Worm (Caenorhabditis elegans) whole organism, mixed stage, embryonic: ENCODE results near the gene phf-31.

ENCODE experiments used
- elt-1 ChIP-seq: sonication (generic microtip); optimal IDR thresholded peaks from 2 replicates; lab custom pipeline; 2017; ENCODE audit warnings: missing genetic modification characterization, mild to moderate bottlenecking, missing compliant biosample characterization, antibody characterized with exemption, moderate library complexity, borderline replicate concordance; ENCODE audit not compliant: insufficient read depth
- mab-5 ChIP-seq: fragments of 150-350 bp; optimal IDR thresholded peaks from 2 replicates; lab custom pipeline; 2014; ENCODE audit warnings: missing biosample characterization, missing genetic modification characterization
- mep-1 ChIP-seq: fragments of 150-350 bp; optimal IDR thresholded peaks from 2 replicates; lab custom pipeline; 2017; ENCODE audit warnings: missing biosample characterization, missing genetic modification reagents, missing genetic modification characterization, inconsistent platforms
- mls-2 ChIP-seq: sonication (generic microtip); optimal IDR thresholded peaks from 2 replicates; lab custom pipeline; 2016; ENCODE audit warnings: mild to moderate bottlenecking, missing genetic modification characterization, moderate library complexity, missing compliant biosample characterization
- nhr-28 ChIP-seq: fragments of 150-350 bp; optimal IDR thresholded peaks from 2 replicates; lab custom pipeline; 2014; ENCODE audit warnings: missing biosample characterization, missing genetic modification characterization
- unc-62 ChIP-seq: fragments of 150-350 bp; optimal IDR thresholded peaks from 2 replicates; lab custom pipeline; 2014; ENCODE audit warnings: missing biosample characterization, missing genetic modification reagents, missing genetic modification characterization
- ztf-11 ChIP-seq: fragments of 150-350 bp; optimal IDR thresholded peaks from 2 replicates; lab custom pipeline; 2014; ENCODE audit warnings: missing biosample characterization, missing genetic modification characterization

ce11 chrX:10721954-10722353 lies 40.2 kb downstream of the phf-31 start, which contains the start of gene mbr-1:
- no peak for TF ChIP-seq mls-2 (tag; lab: Kevin White, UChicago)
- no peak for TF ChIP-seq unc-62 (GFP tag; lab: Kevin White, UChicago)
- TF ChIP-seq elt-1 (tag; lab: Kevin White, UChicago) = no peak
- TF ChIP-seq ztf-11 (tag; lab: Kevin White, UChicago) = no peak
- TF ChIP-seq mab-5 (tag; lab: Kevin White, UChicago) = no peak
- no peak for TF ChIP-seq mep-1 (tag; lab: Kevin White, UChicago)
- no peak for TF ChIP-seq nhr-28 (tag; lab: Kevin White, UChicago)
